Fruit fly (Drosophila melanogaster) S2 (cell line): ENCODE measurements around the gene Cht7.

Source experiments
- CG8478 ChIP-seq: fragments of >200 bp; optimal IDR thresholded peaks from 2 replicates; lab custom pipeline; 2018
- CTCF ChIP-seq, 2 experiments: fragments of >200 bp; optimal IDR thresholded peaks; 2 replicates each; lab custom pipeline; 2018

- TF ChIP-seq CG8478 (lab: Kevin White, UChicago) (no peak), CTCF (optimal IDR thresholded peaks at IDR 0.05; lab: Kevin White, UChicago) (no peak)
Observed at dm6 chr3L:3142516-3143382, 36.0 kb upstream of the Cht7 start.
